Fruit fly (Drosophila melanogaster): ENCODE data around the gene CG13766.

DNA sequence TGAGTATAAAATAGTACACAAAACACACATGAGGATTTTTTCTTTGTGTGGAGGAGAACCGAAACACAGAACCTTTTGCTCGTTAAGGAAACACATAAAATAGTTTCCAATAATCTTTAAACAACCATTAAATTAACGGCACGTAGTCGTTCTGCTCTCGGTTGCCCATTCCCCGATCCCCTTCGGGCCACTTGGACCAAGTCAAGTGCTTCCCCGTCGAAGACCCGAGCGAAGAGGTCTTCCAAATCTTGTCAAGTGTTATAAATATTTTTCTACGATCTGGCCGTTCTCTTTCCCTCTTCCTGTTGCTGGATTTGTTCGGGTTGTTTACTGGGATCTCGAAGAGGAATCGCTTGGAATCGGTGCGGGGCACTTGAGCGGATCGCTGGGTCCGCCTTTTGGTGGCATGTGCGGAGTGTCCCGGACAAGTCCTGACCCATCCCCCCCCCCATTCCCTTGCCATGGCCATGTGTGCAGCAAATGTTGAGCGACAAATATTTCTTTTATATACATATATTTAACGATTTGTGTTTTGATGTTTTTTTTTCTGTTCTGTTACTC, 34.9 kb downstream of the CG13766 start:
- TF ChIP-seq usp (GFP tag; optimal IDR thresholded peaks at IDR 0.05): no peak
- no peak for TF ChIP-seq pan (optimal IDR thresholded peaks at IDR 0.05)
- TF ChIP-seq EcR (GFP tag; optimal IDR thresholded peaks at IDR 0.05): no peak
